Worm (Caenorhabditis elegans): ENCODE measurements around the gene tbck-1.

ce11 chrII:4863357-4863756 is 35.0 kb downstream of the tbck-1 start, which contains the start of the genes mpst-4 and F11G11.14:
- no peak for TF ChIP-seq him-1 (tag; optimal IDR thresholded peaks at IDR 0.05)
- no peak for TF ChIP-seq dao-5 (tag; optimal IDR thresholded peaks at IDR 0.05)
- TF ChIP-seq W03F9.2 (tag; optimal IDR thresholded peaks at IDR 0.05), result no peak
